Fruit fly (Drosophila melanogaster) whole organism, prepupa: ENCODE results near the gene eIF3d2.

ENCODE experiments used
- Blimp-1 ChIP-seq: fragments of 200-800 bp; sonication (Bioruptor generic); optimal IDR thresholded peaks from 3 replicates; lab custom pipeline; 2017; ENCODE audit warnings: missing biosample characterization, missing genetic modification characterization, mild to moderate bottlenecking, moderate library complexity, missing genetic modification reagents
- CG10631 ChIP-seq: fragments of 200-800 bp; sonication (Bioruptor generic); optimal IDR thresholded peaks from 2 replicates; lab custom pipeline; 2016; ENCODE audit warnings: missing biosample characterization, missing genetic modification characterization
- CG10669 ChIP-seq: fragments of 200-800 bp; sonication (Bioruptor generic); optimal IDR thresholded peaks from 3 replicates; lab custom pipeline; 2018; ENCODE audit warnings: missing biosample characterization, mild to moderate bottlenecking, missing genetic modification characterization, moderate library complexity
- CG11294 ChIP-seq: fragments of 200-800 bp; sonication (Bioruptor generic); IDR thresholded peaks from 2 replicates; pipeline ENCODE4 v1.3.6; 2022; ENCODE audit warnings: missing biosample characterization, missing genetic modification characterization
- CG11762 ChIP-seq: fragments of 200-800 bp; sonication (Bioruptor generic); optimal IDR thresholded peaks from 3 replicates; lab custom pipeline; 2016; ENCODE audit warnings: missing biosample characterization, missing genetic modification characterization; ENCODE audit not compliant: insufficient read depth
- CG11902 ChIP-seq: fragments of 200-800 bp; sonication (Bioruptor generic); optimal IDR thresholded peaks from 3 replicates; lab custom pipeline; 2016; ENCODE audit warnings: missing biosample characterization, missing genetic modification characterization
- CG15336 ChIP-seq: fragments of 200-800 bp; sonication (Bioruptor generic); IDR thresholded peaks from 2 replicates; pipeline ENCODE4 v1.3.6; 2022; ENCODE audit warnings: missing biosample characterization, missing genetic modification characterization
- CG1621 ChIP-seq: fragments of 200-800 bp; sonication (Bioruptor generic); optimal IDR thresholded peaks from 3 replicates; lab custom pipeline; 2018; ENCODE audit warnings: missing biosample characterization, mild to moderate bottlenecking, missing genetic modification characterization
- CG16779 ChIP-seq: fragments of 200-800 bp; sonication (Bioruptor generic); optimal IDR thresholded peaks from 3 replicates; lab custom pipeline; 2017; ENCODE audit warnings: missing biosample characterization, mild to moderate bottlenecking, missing genetic modification characterization
- CG32006 ChIP-seq: fragments of 200-800 bp; sonication (Bioruptor generic); optimal IDR thresholded peaks from 3 replicates; lab custom pipeline; 2017; ENCODE audit warnings: missing biosample characterization, mild to moderate bottlenecking, missing genetic modification characterization
- CG34406 ChIP-seq: fragments of 200-800 bp; sonication (Bioruptor generic); optimal IDR thresholded peaks from 3 replicates; lab custom pipeline; 2016; ENCODE audit warnings: missing biosample characterization, missing genetic modification characterization
- CG4318 ChIP-seq: fragments of 200-800 bp; sonication (Bioruptor generic); optimal IDR thresholded peaks from 3 replicates; lab custom pipeline; 2017; ENCODE audit warnings: missing biosample characterization, mild to moderate bottlenecking, missing genetic modification characterization
- CG8119 ChIP-seq: fragments of 200-800 bp; sonication (Bioruptor generic); IDR thresholded peaks from 3 replicates; pipeline ENCODE4 v1.3.6; 2022; ENCODE audit warnings: missing biosample characterization, missing genetic modification characterization
- CG8319 ChIP-seq: fragments of 200-800 bp; sonication (Bioruptor generic); optimal IDR thresholded peaks from 3 replicates; lab custom pipeline; 2016; ENCODE audit warnings: missing biosample characterization, missing genetic modification characterization
- Eip75B ChIP-seq: fragments of 200-800 bp; sonication (Bioruptor generic); optimal IDR thresholded peaks from 3 replicates; lab custom pipeline; 2016; ENCODE audit warnings: missing biosample characterization, missing genetic modification characterization
- Eip93F ChIP-seq: fragments of 200-800 bp; sonication (Bioruptor generic); optimal IDR thresholded peaks from 2 replicates; lab custom pipeline; 2016; ENCODE audit warnings: missing biosample characterization, mild to moderate bottlenecking, missing genetic modification characterization
- Hr38 ChIP-seq: sonication (Bioruptor generic); optimal IDR thresholded peaks from 2 replicates; lab custom pipeline; 2016; ENCODE audit warnings: missing biosample characterization, missing genetic modification characterization
- Hr39 ChIP-seq: fragments of 200-800 bp; sonication (Bioruptor generic); optimal IDR thresholded peaks from 2 replicates; lab custom pipeline; 2016; ENCODE audit warnings: missing biosample characterization, missing genetic modification characterization
- Lpt ChIP-seq: fragments of 200-800 bp; sonication (Bioruptor generic); optimal IDR thresholded peaks from 3 replicates; lab custom pipeline; 2016; ENCODE audit warnings: missing biosample characterization, missing genetic modification characterization
- Met ChIP-seq: fragments of 200-800 bp; sonication (Bioruptor generic); optimal IDR thresholded peaks from 3 replicates; lab custom pipeline; 2016; ENCODE audit warnings: missing biosample characterization, missing genetic modification characterization
- Smox ChIP-seq: fragments of 200-800 bp; sonication (Bioruptor generic); optimal IDR thresholded peaks from 3 replicates; lab custom pipeline; 2016; ENCODE audit warnings: missing biosample characterization, missing genetic modification characterization
- Sox14 ChIP-seq: fragments of 200-800 bp; sonication (Bioruptor generic); optimal IDR thresholded peaks from 3 replicates; lab custom pipeline; 2016; ENCODE audit warnings: missing biosample characterization, missing genetic modification characterization
- acj6 ChIP-seq: fragments of 200-800 bp; sonication (Bioruptor generic); optimal IDR thresholded peaks from 3 replicates; lab custom pipeline; 2016; ENCODE audit warnings: missing biosample characterization, missing genetic modification characterization
- cyc ChIP-seq: fragments of 200-800 bp; sonication (Bioruptor generic); optimal IDR thresholded peaks from 3 replicates; lab custom pipeline; 2016; ENCODE audit warnings: missing biosample characterization, missing genetic modification characterization
- dsx ChIP-seq: fragments of 200-800 bp; optimal IDR thresholded peaks from 3 replicates; lab custom pipeline; 2019; ENCODE audit warnings: missing biosample characterization, mild to moderate bottlenecking, missing genetic modification characterization, moderate library complexity; ENCODE audit not compliant: poor library complexity, severe bottlenecking
- eg ChIP-seq: fragments of 200-800 bp; sonication (Bioruptor generic); IDR thresholded peaks from 3 replicates; pipeline ENCODE4 v1.3.6; 2022; ENCODE audit warnings: missing biosample characterization, missing genetic modification characterization
- esn ChIP-seq: fragments of 200-800 bp; sonication (Bioruptor generic); optimal IDR thresholded peaks from 2 replicates; lab custom pipeline; 2016; ENCODE audit warnings: missing biosample characterization, mild to moderate bottlenecking, missing genetic modification characterization, moderate library complexity
- fd85E ChIP-seq: fragments of 200-800 bp; sonication (Bioruptor generic); optimal IDR thresholded peaks from 3 replicates; lab custom pipeline; 2016; ENCODE audit warnings: missing biosample characterization, missing genetic modification characterization
- fkh ChIP-seq: fragments of 200-800 bp; sonication (Bioruptor generic); optimal IDR thresholded peaks from 3 replicates; lab custom pipeline; 2017; ENCODE audit warnings: missing biosample characterization, mild to moderate bottlenecking, missing genetic modification characterization, moderate library complexity
- net ChIP-seq: fragments of 200-800 bp; sonication (Bioruptor generic); optimal IDR thresholded peaks from 3 replicates; lab custom pipeline; 2016; ENCODE audit warnings: missing biosample characterization, missing genetic modification characterization
- salr ChIP-seq, 2 experiments: fragments of 200-800 bp; sonication (Bioruptor generic); optimal IDR thresholded peaks; 3 replicates each; lab custom pipeline; 2016 to 2018; ENCODE audit warnings: missing biosample characterization in 2 of 2, missing genetic modification characterization in 2 of 2, mild to moderate bottlenecking in 1 of 2
- spab ChIP-seq: fragments of 200-800 bp; sonication (Bioruptor generic); optimal IDR thresholded peaks from 2 replicates; lab custom pipeline; 2017; ENCODE audit warnings: missing biosample characterization, mild to moderate bottlenecking, missing genetic modification characterization, missing genetic modification reagents
- ss ChIP-seq, 2 experiments: fragments of 200-800 bp; sonication (Bioruptor generic); optimal IDR thresholded peaks; 2 replicates in 1 of 2; 3 replicates in 1 of 2; lab custom pipeline; 2017 to 2018; ENCODE audit warnings: mild to moderate bottlenecking in 2 of 2, missing biosample characterization in 2 of 2, missing genetic modification characterization in 2 of 2, moderate library complexity in 1 of 2
- topi ChIP-seq: fragments of 200-800 bp; sonication (Bioruptor generic); optimal IDR thresholded peaks from 3 replicates; lab custom pipeline; 2016; ENCODE audit warnings: missing biosample characterization, missing genetic modification characterization
- vri ChIP-seq: fragments of 200-800 bp; sonication (Bioruptor generic); optimal IDR thresholded peaks from 3 replicates; lab custom pipeline; 2016; ENCODE audit warnings: missing biosample characterization, mild to moderate bottlenecking, missing genetic modification characterization

The eIF3d2 gene

DNA sequence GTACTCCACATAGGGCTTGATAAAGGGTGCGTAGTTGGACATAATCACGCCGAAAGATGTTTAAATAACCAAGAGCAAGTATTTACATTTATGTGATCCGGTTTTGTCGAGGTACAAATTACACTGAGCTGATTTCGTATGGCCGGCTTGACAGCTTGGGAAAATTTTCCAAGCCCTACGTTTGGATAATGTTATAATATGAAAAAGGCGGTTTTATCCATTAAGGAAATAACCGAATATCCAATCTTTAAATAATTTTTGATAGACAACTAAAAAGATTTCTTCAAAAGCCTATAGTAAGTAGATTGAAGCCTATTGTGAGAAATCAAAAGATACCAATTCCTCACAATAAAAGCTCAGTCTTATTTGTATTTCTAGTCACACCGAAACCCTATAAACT is at the start of gene eIF3d2, which contains the start of gene CG43450:
eIF3d2 (minus strand) TSS at position 101 of the 400 bp plus-strand sequence.
CG43450 (plus strand) TSS at position 384 of the 400 bp plus-strand sequence.
- TF ChIP-seq topi (GFP tag; lab: Kevin White, UChicago) = no peak
- TF ChIP-seq CG10669 (GFP tag; lab: Kevin White, UChicago) = no peak
- no peak for TF ChIP-seq vri
- no peak for TF ChIP-seq cyc (GFP tag; lab: Kevin White, UChicago)
- no peak for TF ChIP-seq CG34406 (GFP tag; lab: Kevin White, UChicago)
- TF ChIP-seq Hr38 (GFP tag; lab: Kevin White, UChicago) = no peak
- no peak for TF ChIP-seq fd85E (GFP tag; lab: Kevin White, UChicago)
- no peak for TF ChIP-seq CG11902 (GFP tag; lab: Kevin White, UChicago)
- no peak for TF ChIP-seq CG15336 (GFP tag; lab: Robert Waterston, UW)
- no peak for TF ChIP-seq eg
- no peak for TF ChIP-seq net (GFP tag; lab: Kevin White, UChicago)
- TF ChIP-seq Met (GFP tag; lab: Kevin White, UChicago) = no peak
- no peak for TF ChIP-seq ss (GFP tag; optimal IDR thresholded peaks at IDR 0.05; lab: Kevin White, UChicago)
- TF ChIP-seq esn (GFP tag; lab: Kevin White, UChicago) = no peak
- TF ChIP-seq CG4318 = no peak
- TF ChIP-seq Smox (GFP tag; lab: Kevin White, UChicago) = no peak
- TF ChIP-seq Blimp-1 (GFP tag; lab: Kevin White, UChicago) = no peak
- TF ChIP-seq CG1621 (tag; lab: Kevin White, UChicago) = no peak
- no peak for TF ChIP-seq CG8119

DNA sequence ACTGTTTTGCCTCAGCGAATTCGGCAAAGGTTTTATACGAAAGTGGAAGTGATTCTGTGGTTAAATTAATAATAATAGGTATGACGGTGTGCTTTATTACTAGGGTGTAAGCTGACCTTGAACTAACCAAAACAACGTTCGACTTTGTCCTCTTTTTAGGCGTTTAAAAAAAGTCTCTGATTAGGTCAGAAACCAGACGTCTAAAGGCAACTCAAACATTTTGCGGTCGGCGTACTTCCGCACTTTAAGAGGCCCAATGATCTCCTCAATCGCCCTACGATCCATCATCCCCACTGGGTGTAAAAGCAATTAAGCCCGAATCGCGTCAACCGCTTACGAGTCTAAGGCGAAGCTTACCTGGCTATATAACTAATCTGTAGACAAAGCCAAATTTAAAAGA is 44.4 kb upstream of the eIF3d2 start, which contains the start of gene Cyp313a3:
Cyp313a3 (minus strand) TSS at position 101 of the 400 bp plus-strand sequence.
- no peak for TF ChIP-seq Smox (GFP tag; lab: Kevin White, UChicago)
- TF ChIP-seq Hr39 (GFP tag; lab: Kevin White, UChicago) = no peak
- TF ChIP-seq Lpt (GFP tag; lab: Kevin White, UChicago) = no peak
- TF ChIP-seq acj6 (GFP tag; lab: Kevin White, UChicago) = no peak
- TF ChIP-seq ss (GFP tag; optimal IDR thresholded peaks at IDR 0.05; lab: Kevin White, UChicago) = no peak
- TF ChIP-seq vri = no peak
- no peak for TF ChIP-seq spab (GFP tag; lab: Kevin White, UChicago)
- TF ChIP-seq Blimp-1 (GFP tag; lab: Kevin White, UChicago) = no peak
- TF ChIP-seq fkh (GFP tag; lab: Kevin White, UChicago) = no peak
- no peak for TF ChIP-seq CG34406 (GFP tag; lab: Kevin White, UChicago)
- TF ChIP-seq salr (GFP tag; optimal IDR thresholded peaks at IDR 0.05; lab: Kevin White, UChicago) = no peak
- TF ChIP-seq CG11902 (GFP tag; lab: Kevin White, UChicago) = no peak
- TF ChIP-seq CG32006 (GFP tag; lab: Kevin White, UChicago) = no peak
- TF ChIP-seq CG8319 (GFP tag; lab: Kevin White, UChicago) = no peak
- no peak for TF ChIP-seq CG11294 (GFP tag; lab: Robert Waterston, UW)
- no peak for TF ChIP-seq CG11762

DNA sequence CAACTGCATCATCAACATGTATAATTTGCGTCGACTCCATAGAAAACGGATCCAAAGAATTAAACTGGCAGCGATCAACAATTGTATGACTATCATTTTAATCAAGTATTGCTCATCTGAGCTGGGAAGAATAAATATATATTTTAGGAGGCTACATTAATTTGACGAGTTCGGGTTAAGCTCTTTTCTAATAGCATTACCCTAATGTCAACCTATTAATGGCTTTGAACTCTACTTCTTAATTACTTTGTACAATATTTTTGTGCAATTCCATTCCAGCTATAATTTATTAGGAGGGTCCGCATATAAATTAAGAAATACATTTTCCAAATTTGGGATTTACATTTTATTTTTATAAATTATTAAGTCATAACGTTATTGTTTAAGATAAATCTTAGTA is 42.0 kb upstream of the eIF3d2 start, which contains the start of gene Cyp313a2:
Cyp313a2 (minus strand) TSS at position 101 of the 400 bp plus-strand sequence.
- no peak for TF ChIP-seq CG11762
- TF ChIP-seq CG10631 (GFP tag; lab: Kevin White, UChicago) = no peak
- no peak for TF ChIP-seq CG16779
- TF ChIP-seq Eip93F (GFP tag; lab: Kevin White, UChicago) = no peak
- no peak for TF ChIP-seq Hr39 (GFP tag; lab: Kevin White, UChicago)
- TF ChIP-seq CG11294 (GFP tag; lab: Robert Waterston, UW) = no peak
- TF ChIP-seq Sox14 = no peak
- no peak for TF ChIP-seq CG1621 (tag; lab: Kevin White, UChicago)
- no peak for TF ChIP-seq dsx (GFP tag; lab: Kevin White, UChicago)
- no peak for TF ChIP-seq net (GFP tag; lab: Kevin White, UChicago)
- no peak for TF ChIP-seq Eip75B (GFP tag; lab: Kevin White, UChicago)
- no peak for TF ChIP-seq salr (GFP tag; optimal IDR thresholded peaks at IDR 0.05; lab: Kevin White, UChicago)
